Worm (Caenorhabditis elegans) whole organism, L2 larva: ENCODE results near the gene Y54G2A.76.

ENCODE experiments used
- elt-1 ChIP-seq: fragments of 150-350 bp; optimal IDR thresholded peaks from 2 replicates; lab custom pipeline; 2014; ENCODE audit warnings: missing biosample characterization, missing genetic modification characterization
- mab-5 ChIP-seq: fragments of 150-350 bp; optimal IDR thresholded peaks from 2 replicates; lab custom pipeline; 2014; ENCODE audit warnings: missing biosample characterization, missing genetic modification characterization
- peb-1 ChIP-seq: fragments of 150-350 bp; optimal IDR thresholded peaks from 2 replicates; lab custom pipeline; 2014; ENCODE audit warnings: missing biosample characterization, missing genetic modification characterization
- unc-62 ChIP-seq: fragments of 150-350 bp; optimal IDR thresholded peaks from 2 replicates; lab custom pipeline; 2014; ENCODE audit warnings: missing biosample characterization, missing genetic modification reagents, missing genetic modification characterization

- TF ChIP-seq unc-62 (GFP tag; lab: Kevin White, UChicago) (no peak), elt-1 (tag; lab: Kevin White, UChicago) (no peak), mab-5 (tag; lab: Kevin White, UChicago) (no peak), peb-1 (tag; lab: Kevin White, UChicago) (no peak)
Observed at ce11 chrIV:2808154-2808553, 1.1 kb upstream of the Y54G2A.76 start.
